Worm (Caenorhabditis elegans): ENCODE results near the gene H03A11.2.
A peak's percentile ranks its signal among the peaks of the same experiment; 100 is the strongest.

H03A11.2 gene

DNA sequence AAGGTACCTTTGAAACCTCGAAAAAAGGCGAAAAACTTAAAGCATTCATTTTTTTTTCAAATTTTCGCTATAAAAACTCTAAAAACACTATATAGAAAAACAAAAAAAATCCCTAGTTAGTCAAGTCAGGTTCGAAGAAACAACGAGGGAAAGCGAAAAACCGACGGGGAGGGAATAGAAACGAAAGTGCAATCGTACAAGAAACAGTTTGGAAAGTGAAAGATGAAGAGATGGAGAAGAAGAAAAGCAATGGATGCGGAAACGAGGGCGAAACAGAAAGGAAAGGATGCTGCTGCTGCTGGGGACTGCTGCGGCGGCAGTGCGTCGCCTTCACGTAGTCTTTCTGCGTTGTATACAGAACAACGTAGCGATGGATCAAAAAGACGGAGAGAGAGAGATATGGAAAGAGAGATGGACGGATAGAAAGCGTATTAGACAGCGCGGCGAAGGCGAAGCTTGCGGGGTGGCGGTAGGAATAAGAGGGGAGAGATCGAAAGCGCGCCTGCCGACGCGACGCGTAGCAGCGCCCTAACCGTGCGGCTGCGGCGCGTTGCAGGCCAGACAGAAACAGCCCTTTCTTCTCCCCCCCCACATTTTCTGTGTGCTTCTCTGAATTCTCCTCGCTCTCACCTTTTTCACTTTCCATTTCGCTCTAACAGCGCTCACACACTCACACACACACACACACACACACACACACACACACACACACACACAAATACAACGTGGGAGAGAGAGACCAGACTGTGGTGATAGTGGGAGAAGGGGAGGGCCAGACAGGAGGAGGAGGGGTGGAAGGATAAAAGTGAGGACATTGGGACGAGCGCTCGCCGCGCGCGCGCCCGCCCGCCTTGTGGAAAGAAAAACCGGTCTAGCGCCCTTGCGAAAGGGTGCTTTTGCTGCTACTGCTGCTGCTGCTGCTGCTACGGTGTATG, 44.6 kb upstream of the H03A11.2 start:
- TF ChIP-seq unc-62 (GFP tag; optimal IDR thresholded peaks at IDR 0.05) (peak; percentile 29), ztf-4 (tag; optimal IDR thresholded peaks at IDR 0.05) (peak; percentile 67), nfya-1 (tag; optimal IDR thresholded peaks at IDR 0.05; ENCODE audit: insufficient read depth) (peak; percentile 83), skn-1 (tag; optimal IDR thresholded peaks at IDR 0.05) (peak; percentile 73), nhr-12 (tag; optimal IDR thresholded peaks at IDR 0.05) (no peak), nhr-11 (tag; optimal IDR thresholded peaks at IDR 0.05) (peak; percentile 86), egl-27 (tag; optimal IDR thresholded peaks at IDR 0.05) (peak; percentile 82), snpc-4 (tag; optimal IDR thresholded peaks at IDR 0.05) (peak; percentile 43), nhr-25 (tag; optimal IDR thresholded peaks at IDR 0.05) (peak; percentile 98), egl-5 (tag; optimal IDR thresholded peaks at IDR 0.05) (no peak), nhr-67 (tag; optimal IDR thresholded peaks at IDR 0.05) (no peak), jun-1 (tag; optimal IDR thresholded peaks at IDR 0.05) (peak; percentile 90), lsy-12 (tag; optimal IDR thresholded peaks at IDR 0.05) (peak; percentile 70), nhr-43 (tag; optimal IDR thresholded peaks at IDR 0.05; ENCODE audit: poor library complexity, severe bottlenecking) (peak; percentile 93), nhr-77 (tag; optimal IDR thresholded peaks at IDR 0.05) (peak; percentile 3), pha-4 (tag; optimal IDR thresholded peaks at IDR 0.05) (peak; percentile 90), fos-1 (tag; optimal IDR thresholded peaks at IDR 0.05) (peak; percentile 76), eor-1 (tag; optimal IDR thresholded peaks at IDR 0.05) (no peak), nhr-28 (tag; optimal IDR thresholded peaks at IDR 0.05) (no peak), R02D3.7 (tag; optimal IDR thresholded peaks at IDR 0.05) (peak; percentile 63), pqm-1 (tag; optimal IDR thresholded peaks at IDR 0.05) (peak; percentile 28), elt-2 (tag; optimal IDR thresholded peaks at IDR 0.05) (peak; percentile 73), mdl-1 (tag; optimal IDR thresholded peaks at IDR 0.05) (peak; percentile 81), nhr-23 (tag; optimal IDR thresholded peaks at IDR 0.05) (peak; percentile 88), hmg-11 (tag; optimal IDR thresholded peaks at IDR 0.05) (no peak), tbx-2 (tag; optimal IDR thresholded peaks at IDR 0.05) (peak; percentile 82), elt-1 (tag; optimal IDR thresholded peaks at IDR 0.05) (peak; percentile 19), ceh-28 (tag; optimal IDR thresholded peaks at IDR 0.05) (peak; percentile 60), ama-1 (optimal IDR thresholded peaks at IDR 0.05) (peak; percentile 4), lin-39 (tag; optimal IDR thresholded peaks at IDR 0.05) (no peak), fkh-2 (tag; optimal IDR thresholded peaks at IDR 0.05) (no peak)

DNA sequence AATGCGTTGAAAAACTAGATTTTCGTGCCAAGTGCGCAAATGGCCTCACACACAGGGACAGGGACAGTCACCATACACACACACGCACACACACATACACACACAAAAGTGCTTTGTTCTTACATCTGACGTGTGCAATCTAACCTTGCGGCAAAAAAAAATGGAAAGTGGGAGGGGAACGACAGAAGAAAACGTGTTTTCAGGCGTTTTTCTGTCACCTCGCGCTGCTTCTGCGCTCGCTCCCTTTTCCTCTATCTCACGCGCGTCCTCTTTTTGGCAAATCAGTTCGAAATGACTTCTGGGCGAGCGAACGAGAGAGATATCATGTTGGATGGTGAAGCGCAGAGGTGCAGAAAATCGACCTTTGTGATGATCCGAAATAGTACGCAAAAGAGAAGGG, 43.6 kb upstream of the H03A11.2 start:
- peak; percentile 81 for TF ChIP-seq egl-27 (tag; optimal IDR thresholded peaks at IDR 0.05)
- no peak for TF ChIP-seq lin-39 (tag; optimal IDR thresholded peaks at IDR 0.05)
- TF ChIP-seq sea-2 (GFP tag; optimal IDR thresholded peaks at IDR 0.05): no peak
- TF ChIP-seq ama-1 (optimal IDR thresholded peaks at IDR 0.05): no peak
- no peak for TF ChIP-seq mml-1 (tag; optimal IDR thresholded peaks at IDR 0.05)
- TF ChIP-seq daf-12 (tag; optimal IDR thresholded peaks at IDR 0.05): no peak
- TF ChIP-seq ztf-11 (tag; optimal IDR thresholded peaks at IDR 0.05): no peak
- TF ChIP-seq snpc-4 (tag; optimal IDR thresholded peaks at IDR 0.05): no peak
- TF ChIP-seq egl-5 (tag; optimal IDR thresholded peaks at IDR 0.05): no peak
- no peak for TF ChIP-seq nhr-67 (tag; optimal IDR thresholded peaks at IDR 0.05)
- TF ChIP-seq elt-3 (tag; optimal IDR thresholded peaks at IDR 0.05): peak in 1 of 3 experiments; percentile 75
- peak; percentile 39 for TF ChIP-seq mdl-1 (tag; optimal IDR thresholded peaks at IDR 0.05)
- TF ChIP-seq lin-15B (tag; optimal IDR thresholded peaks at IDR 0.05): no peak
- no peak for TF ChIP-seq eor-1 (tag; optimal IDR thresholded peaks at IDR 0.05)
- peak; percentile 87 for TF ChIP-seq nhr-43 (tag; optimal IDR thresholded peaks at IDR 0.05; ENCODE audit: poor library complexity, severe bottlenecking)
- peak; percentile 79 for TF ChIP-seq lsy-12 (tag; optimal IDR thresholded peaks at IDR 0.05)
- TF ChIP-seq fkh-2 (tag; optimal IDR thresholded peaks at IDR 0.05): no peak
- no peak for TF ChIP-seq unc-39 (tag; optimal IDR thresholded peaks at IDR 0.05)
- TF ChIP-seq ZK546.5 (tag; optimal IDR thresholded peaks at IDR 0.05): no peak
- peak; percentile 37 for TF ChIP-seq elt-2 (tag; optimal IDR thresholded peaks at IDR 0.05)
- peak; percentile 64 for TF ChIP-seq elt-1 (tag; optimal IDR thresholded peaks at IDR 0.05)
- no peak for TF ChIP-seq skn-1 (tag; optimal IDR thresholded peaks at IDR 0.05)
- TF ChIP-seq nhr-11 (tag; optimal IDR thresholded peaks at IDR 0.05): no peak
- no peak for TF ChIP-seq pha-4 (tag; optimal IDR thresholded peaks at IDR 0.05)
- TF ChIP-seq ceh-28 (tag; optimal IDR thresholded peaks at IDR 0.05): no peak
- peak; percentile 45 for TF ChIP-seq nfya-1 (tag; optimal IDR thresholded peaks at IDR 0.05; ENCODE audit: insufficient read depth)
- TF ChIP-seq ceh-9 (tag; optimal IDR thresholded peaks at IDR 0.05): no peak
- TF ChIP-seq ceh-82 (tag; optimal IDR thresholded peaks at IDR 0.05): no peak
- peak; percentile 99 for TF ChIP-seq nhr-25 (tag; optimal IDR thresholded peaks at IDR 0.05)
- TF ChIP-seq nhr-76 (tag; optimal IDR thresholded peaks at IDR 0.05): no peak
- TF ChIP-seq fos-1 (tag; optimal IDR thresholded peaks at IDR 0.05): peak; percentile 2
- TF ChIP-seq ceh-16 (tag; optimal IDR thresholded peaks at IDR 0.05): no peak
- TF ChIP-seq fkh-10 (GFP tag; optimal IDR thresholded peaks at IDR 0.05): no peak
- no peak for TF ChIP-seq nhr-12 (tag; optimal IDR thresholded peaks at IDR 0.05)
- peak; percentile 10 for TF ChIP-seq pqm-1 (tag; optimal IDR thresholded peaks at IDR 0.05)
- TF ChIP-seq nhr-23 (tag; optimal IDR thresholded peaks at IDR 0.05): peak; percentile 69
- TF ChIP-seq tbx-2 (tag; optimal IDR thresholded peaks at IDR 0.05): peak; percentile 47
- no peak for TF ChIP-seq nhr-28 (tag; optimal IDR thresholded peaks at IDR 0.05)
- TF ChIP-seq nhr-77 (tag; optimal IDR thresholded peaks at IDR 0.05): no peak
- TF ChIP-seq nhr-237 (tag; optimal IDR thresholded peaks at IDR 0.05): no peak
- peak; percentile 47 for TF ChIP-seq hmg-11 (tag; optimal IDR thresholded peaks at IDR 0.05)
- TF ChIP-seq unc-62 (GFP tag; optimal IDR thresholded peaks at IDR 0.05): peak; percentile 51
- no peak for TF ChIP-seq zag-1 (tag; optimal IDR thresholded peaks at IDR 0.05)
